Worm (Caenorhabditis elegans) whole organism, late embryonic: ENCODE measurements around the gene acn-1.

ENCODE experiments used
- C08G9.2 ChIP-seq: sonication (generic microtip); optimal IDR thresholded peaks from 2 replicates; lab custom pipeline; 2016; ENCODE audit warnings: mild to moderate bottlenecking, missing genetic modification characterization, moderate library complexity, missing compliant biosample characterization
- Y22D7AL.16 ChIP-seq: sonication (generic microtip); optimal IDR thresholded peaks from 2 replicates; lab custom pipeline; 2016; ENCODE audit warnings: missing genetic modification characterization, missing compliant biosample characterization
- ceh-14 ChIP-seq: sonication (generic microtip); optimal IDR thresholded peaks from 2 replicates; lab custom pipeline; 2016; ENCODE audit warnings: missing genotype, missing genetic modification characterization, missing compliant biosample characterization
- ceh-19 ChIP-seq: fragments of 200-800 bp; sonication (Bioruptor generic); optimal IDR thresholded peaks from 2 replicates; lab custom pipeline; 2018; ENCODE audit warnings: mild to moderate bottlenecking, missing genetic modification characterization, missing compliant biosample characterization
- ceh-2 ChIP-seq: sonication (generic microtip); optimal IDR thresholded peaks from 2 replicates; lab custom pipeline; 2016; ENCODE audit warnings: missing genotype, missing genetic modification characterization, missing compliant biosample characterization
- ceh-30 ChIP-seq: fragments of 150-350 bp; optimal IDR thresholded peaks from 2 replicates; lab custom pipeline; 2014; ENCODE audit warnings: missing biosample characterization, missing genetic modification characterization
- ceh-31 ChIP-seq: sonication (generic microtip); optimal IDR thresholded peaks from 2 replicates; lab custom pipeline; 2016; ENCODE audit warnings: missing genetic modification characterization, missing compliant biosample characterization
- ceh-34 ChIP-seq: sonication (generic microtip); optimal IDR thresholded peaks from 2 replicates; lab custom pipeline; 2016; ENCODE audit warnings: mild to moderate bottlenecking, missing genetic modification characterization, missing compliant biosample characterization
- ceh-48 ChIP-seq: sonication (generic microtip); optimal IDR thresholded peaks from 2 replicates; lab custom pipeline; 2016; ENCODE audit warnings: missing genetic modification characterization, inconsistent platforms, missing compliant biosample characterization
- elt-2 ChIP-seq: sonication (generic microtip); optimal IDR thresholded peaks from 2 replicates; lab custom pipeline; 2016; ENCODE audit warnings: missing genetic modification reagents, missing genetic modification characterization, missing compliant biosample characterization
- elt-4 ChIP-seq: sonication (generic microtip); optimal IDR thresholded peaks from 2 replicates; lab custom pipeline; 2016; ENCODE audit warnings: missing genetic modification characterization, missing compliant biosample characterization
- ets-4 ChIP-seq: sonication (generic microtip); optimal IDR thresholded peaks from 2 replicates; lab custom pipeline; 2016; ENCODE audit warnings: missing genetic modification characterization, missing compliant biosample characterization
- fkh-6 ChIP-seq: sonication (generic microtip); optimal IDR thresholded peaks from 2 replicates; lab custom pipeline; 2016; ENCODE audit warnings: missing genetic modification characterization, missing compliant biosample characterization
- hlh-13 ChIP-seq: fragments of 200-800 bp; sonication (Bioruptor generic); optimal IDR thresholded peaks from 2 replicates; lab custom pipeline; 2018; ENCODE audit warnings: mild to moderate bottlenecking, missing genetic modification characterization, missing compliant biosample characterization
- hlh-15 ChIP-seq: sonication (generic microtip); optimal IDR thresholded peaks from 2 replicates; lab custom pipeline; 2016; ENCODE audit warnings: missing genetic modification characterization, missing compliant biosample characterization
- hlh-30 ChIP-seq: sonication (generic microtip); optimal IDR thresholded peaks from 2 replicates; lab custom pipeline; 2017; ENCODE audit warnings: antibody characterized with exemption, missing genetic modification characterization, missing compliant biosample characterization; ENCODE audit not compliant: insufficient read depth
- hlh-6 ChIP-seq: sonication (generic microtip); optimal IDR thresholded peaks from 2 replicates; lab custom pipeline; 2016; ENCODE audit warnings: missing genotype, missing genetic modification characterization, missing compliant biosample characterization
- hlh-8 ChIP-seq: sonication (generic microtip); optimal IDR thresholded peaks from 2 replicates; lab custom pipeline; 2016; ENCODE audit warnings: missing genotype, missing genetic modification characterization, missing compliant biosample characterization
- lim-6 ChIP-seq: sonication (generic microtip); optimal IDR thresholded peaks from 2 replicates; lab custom pipeline; 2016; ENCODE audit warnings: missing genetic modification characterization, missing compliant biosample characterization
- madf-2 ChIP-seq: sonication (generic microtip); optimal IDR thresholded peaks from 2 replicates; lab custom pipeline; 2017; ENCODE audit warnings: missing genetic modification characterization, missing compliant biosample characterization
- nhr-232 ChIP-seq: sonication (generic microtip); optimal IDR thresholded peaks from 2 replicates; lab custom pipeline; 2016; ENCODE audit warnings: missing genetic modification characterization, missing compliant biosample characterization
- odd-2 ChIP-seq: sonication (generic microtip); optimal IDR thresholded peaks from 2 replicates; lab custom pipeline; 2017; ENCODE audit warnings: antibody characterized with exemption, mild to moderate bottlenecking, missing genetic modification characterization, missing compliant biosample characterization
- pat-9 ChIP-seq: fragments of 200-800 bp; sonication (Bioruptor generic); optimal IDR thresholded peaks from 2 replicates; lab custom pipeline; 2018; ENCODE audit warnings: mild to moderate bottlenecking, missing genetic modification characterization, moderate library complexity, missing compliant biosample characterization
- pqm-1 ChIP-seq: sonication (generic microtip); optimal IDR thresholded peaks from 2 replicates; lab custom pipeline; 2016; ENCODE audit warnings: missing genetic modification characterization, missing compliant biosample characterization
- pros-1 ChIP-seq: fragments of 150-350 bp; optimal IDR thresholded peaks from 2 replicates; lab custom pipeline; 2014; ENCODE audit warnings: missing biosample characterization, missing genetic modification reagents, missing genetic modification characterization
- ref-2 ChIP-seq: sonication (generic microtip); optimal IDR thresholded peaks from 2 replicates; lab custom pipeline; 2016; ENCODE audit warnings: missing genetic modification characterization, missing compliant biosample characterization
- sdc-2 ChIP-seq: sonication (generic microtip); optimal IDR thresholded peaks from 2 replicates; lab custom pipeline; 2016; ENCODE audit warnings: missing genotype, missing genetic modification characterization, missing compliant biosample characterization
- sox-2 ChIP-seq: fragments of 200-800 bp; sonication (Bioruptor generic); IDR thresholded peaks from 2 replicates; pipeline ENCODE4 v1.3.6; 2022; ENCODE audit warnings: missing genetic modification reagents, missing genetic modification characterization, missing compliant biosample characterization
- ttx-3 ChIP-seq: sonication (generic microtip); optimal IDR thresholded peaks from 2 replicates; lab custom pipeline; 2016; ENCODE audit warnings: missing genetic modification reagents, missing genetic modification characterization, missing compliant biosample characterization
- unc-3 ChIP-seq, 2 experiments: fragments of 200-800 bp in 1 of 2; sonication (Bioruptor generic) in 1 of 2; sonication (generic microtip) in 1 of 2; conservative IDR thresholded peaks in 1 of 2; optimal IDR thresholded peaks in 1 of 2; 2 replicates each; pipeline versions ENCODE4 v1.3.6 to Lab custom; 2016 to 2022; ENCODE audit warnings: missing compliant biosample characterization in 2 of 2, missing genetic modification characterization in 2 of 2, missing genetic modification reagents in 1 of 2
- unc-42 ChIP-seq: sonication (generic microtip); optimal IDR thresholded peaks from 2 replicates; lab custom pipeline; 2016; ENCODE audit warnings: missing genotype, missing genetic modification characterization, missing compliant biosample characterization
- unc-86 ChIP-seq: sonication (generic microtip); optimal IDR thresholded peaks from 2 replicates; lab custom pipeline; 2016; ENCODE audit warnings: missing genetic modification characterization, missing compliant biosample characterization
- zip-5 ChIP-seq: sonication (generic microtip); optimal IDR thresholded peaks from 2 replicates; lab custom pipeline; 2016; ENCODE audit warnings: missing genetic modification characterization, missing compliant biosample characterization
- ztf-16 ChIP-seq: sonication (generic microtip); optimal IDR thresholded peaks from 2 replicates; lab custom pipeline; 2017; ENCODE audit warnings: missing genetic modification characterization, missing compliant biosample characterization

Gene acn-1

DNA sequence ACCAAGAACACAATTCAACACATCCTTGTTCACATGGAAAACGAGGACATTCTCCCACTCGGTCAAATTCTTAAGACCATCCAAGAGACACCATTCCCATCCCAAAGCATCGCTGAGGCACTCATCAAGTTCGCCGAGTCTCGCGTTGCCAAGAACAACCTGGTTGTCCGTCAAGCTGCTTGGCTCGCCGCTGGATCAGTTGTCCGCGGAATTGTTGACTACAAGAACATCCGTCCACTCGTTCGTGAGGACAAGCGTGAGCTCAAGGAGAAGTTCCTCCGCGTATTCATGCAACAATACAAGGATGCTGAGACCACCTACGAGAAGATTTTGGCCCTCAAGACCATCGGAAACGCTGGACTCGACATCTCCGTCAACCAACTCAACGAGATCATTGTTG is 5.5 kb upstream of the acn-1 start:
- no peak for TF ChIP-seq pros-1 (tag; lab: Kevin White, UChicago)
- TF ChIP-seq ets-4 (tag; lab: Kevin White, UChicago), result no peak
- TF ChIP-seq zip-5 (tag; lab: Kevin White, UChicago), result no peak
- no peak for TF ChIP-seq hlh-30 (tag; lab: Kevin White, UChicago)
- TF ChIP-seq pat-9 (tag; lab: Kevin White, UChicago), result no peak
- no peak for TF ChIP-seq pqm-1 (tag; lab: Kevin White, UChicago)
- no peak for TF ChIP-seq madf-2 (tag; lab: Kevin White, UChicago)
- TF ChIP-seq ztf-16 (tag; lab: Kevin White, UChicago), result no peak
- no peak for TF ChIP-seq unc-42 (tag; lab: Kevin White, UChicago)

DNA sequence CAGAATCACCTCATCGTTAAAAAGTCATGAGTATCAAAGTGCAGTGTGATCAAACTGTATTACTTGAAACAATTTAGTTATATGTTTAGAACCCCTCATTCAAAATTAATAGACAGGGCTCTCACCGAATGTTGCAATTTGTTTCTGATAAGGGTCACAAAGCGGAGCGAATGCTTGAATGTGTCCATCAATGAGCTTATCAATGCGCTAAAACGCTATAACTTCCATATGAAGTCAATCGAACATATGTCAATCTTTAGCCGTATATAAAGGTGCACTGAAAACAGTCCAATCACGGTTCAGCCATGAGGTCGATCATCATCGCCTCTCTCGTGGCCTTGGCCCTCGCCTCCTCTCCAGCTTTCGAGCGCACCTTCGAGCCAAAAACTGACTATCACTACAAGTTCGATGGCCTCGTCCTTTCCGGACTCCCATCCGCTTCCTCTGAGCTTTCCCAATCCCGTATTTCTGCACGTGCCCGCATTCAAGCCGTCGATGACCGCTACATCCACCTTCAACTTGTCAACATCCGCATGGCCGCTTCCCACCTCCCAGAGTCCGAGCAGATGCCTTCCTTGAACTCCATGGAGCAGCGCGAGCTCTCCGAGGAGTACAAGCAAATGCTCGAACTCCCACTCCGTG is 4.0 kb upstream of the acn-1 start, which contains the start of gene vit-2:
vit-2 (plus strand) TSS at position 305 of the 642 bp plus-strand sequence.
- TF ChIP-seq ceh-14 (no peak), hlh-13 (no peak)

DNA sequence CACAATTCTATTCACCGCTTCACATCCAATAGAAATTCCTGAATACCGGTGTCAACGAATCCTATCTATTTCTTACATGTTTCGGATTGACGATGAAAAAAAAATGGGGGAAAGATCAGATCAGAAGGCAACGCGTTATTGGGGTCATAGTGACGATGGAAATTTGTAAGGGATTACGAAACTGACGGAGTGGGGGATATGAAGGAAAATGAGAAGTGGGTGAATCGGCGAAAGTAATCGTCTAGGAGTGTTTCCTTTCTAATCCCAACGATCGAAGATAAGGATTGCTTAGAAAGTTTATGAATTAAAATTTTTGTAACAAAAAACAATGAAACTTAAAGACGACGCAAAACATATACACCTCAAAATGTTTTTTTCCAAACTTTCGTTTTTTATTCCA is 2.1 kb upstream of the acn-1 start:
- TF ChIP-seq ceh-31 (tag; lab: Kevin White, UChicago), result no peak

DNA sequence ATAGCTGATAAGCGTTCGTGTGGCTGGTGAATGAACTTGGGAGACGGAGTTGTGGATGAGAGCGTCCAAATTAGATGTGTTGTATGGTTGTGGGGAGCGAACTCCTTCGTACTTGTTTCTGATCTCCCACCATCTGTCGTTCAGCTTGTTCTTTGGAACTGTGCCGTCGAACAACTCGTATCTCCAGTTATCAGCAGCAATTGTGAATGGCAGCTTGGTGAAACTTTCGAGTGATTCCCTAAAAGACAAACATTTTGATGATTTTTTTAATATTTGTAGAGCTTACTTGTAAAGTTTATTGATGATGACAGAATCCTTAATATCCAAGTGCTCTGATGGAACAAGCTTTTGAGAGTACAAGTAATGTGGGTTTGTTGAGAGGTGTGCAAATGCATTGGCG is 2.9 kb downstream of the acn-1 start:
- TF ChIP-seq hlh-15, result no peak
- TF ChIP-seq Y22D7AL.16 (tag; lab: Kevin White, UChicago), result no peak
- TF ChIP-seq ceh-48 (tag; lab: Kevin White, UChicago), result no peak
- TF ChIP-seq lim-6 (tag; lab: Kevin White, UChicago), result no peak
- no peak for TF ChIP-seq sox-2 (GFP tag; lab: Robert Waterston, UW)
- no peak for TF ChIP-seq ets-4 (tag; lab: Kevin White, UChicago)
- TF ChIP-seq sdc-2 (tag; lab: Kevin White, UChicago), result no peak
- TF ChIP-seq elt-4 (tag; lab: Kevin White, UChicago), result no peak
- TF ChIP-seq ceh-19 (GFP tag; lab: Kevin White, UChicago), result no peak
- no peak for TF ChIP-seq ceh-30 (tag; lab: Kevin White, UChicago)
- no peak for TF ChIP-seq elt-2 (tag; lab: Kevin White, UChicago)
- TF ChIP-seq madf-2 (tag; lab: Kevin White, UChicago), result no peak
- no peak for TF ChIP-seq ceh-2 (tag; lab: Kevin White, UChicago)
- no peak for TF ChIP-seq ref-2
- TF ChIP-seq fkh-6 (tag; lab: Kevin White, UChicago), result no peak
- no peak for TF ChIP-seq nhr-232
- TF ChIP-seq C08G9.2 (tag; lab: Kevin White, UChicago), result no peak
- TF ChIP-seq unc-86 (tag; lab: Kevin White, UChicago), result no peak

DNA sequence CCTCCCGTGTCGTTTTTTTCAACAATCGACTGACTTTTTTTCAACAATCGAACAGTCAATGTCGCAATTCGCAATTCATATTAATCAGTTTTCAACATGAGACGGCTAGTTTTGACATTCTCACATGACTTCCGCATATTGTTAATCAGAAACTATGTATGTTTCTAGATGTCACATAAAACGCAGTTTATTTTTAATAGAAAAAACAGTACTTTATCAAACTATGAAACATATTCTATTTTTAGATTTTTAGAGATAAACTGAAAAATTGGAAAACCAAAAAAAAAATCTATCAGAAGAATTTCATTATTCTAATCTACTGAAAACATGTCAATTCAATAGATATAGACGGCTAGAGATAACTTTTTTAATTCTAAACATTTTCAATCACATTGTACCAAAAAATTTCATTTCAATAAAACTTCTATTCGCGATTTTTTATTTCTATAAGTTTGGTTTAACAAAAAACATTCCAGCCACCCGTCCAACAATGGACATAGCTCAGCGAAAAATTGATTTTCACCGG is 9.4 kb downstream of the acn-1 start, which contains the start of gene pnk-4:
pnk-4 (plus strand) TSS at position 476 of the 526 bp plus-strand sequence.
- TF ChIP-seq Y22D7AL.16 (tag; lab: Kevin White, UChicago) (no peak), hlh-13 (no peak), unc-3 (GFP tag; conservative IDR thresholded peaks at IDR 0.05; lab: Robert Waterston, UW) (no peak), unc-3 (tag; optimal IDR thresholded peaks at IDR 0.05; lab: Kevin White, UChicago) (no peak), unc-42 (tag; lab: Kevin White, UChicago) (no peak), ceh-34 (no peak), ttx-3 (no peak), hlh-6 (tag; lab: Kevin White, UChicago) (no peak), ceh-48 (tag; lab: Kevin White, UChicago) (no peak), odd-2 (tag; lab: Kevin White, UChicago) (no peak), hlh-8 (tag; lab: Kevin White, UChicago) (no peak)
